Fruit fly (Drosophila melanogaster): ENCODE measurements around the gene TwdlB.

- no peak for TF ChIP-seq Myc (optimal IDR thresholded peaks at IDR 0.05)
- TF ChIP-seq insv (optimal IDR thresholded peaks at IDR 0.05), result no peak
- TF ChIP-seq psq (optimal IDR thresholded peaks at IDR 0.05), result no peak
- no peak for TF ChIP-seq ttk (optimal IDR thresholded peaks at IDR 0.05)
- no peak for TF ChIP-seq h (optimal IDR thresholded peaks at IDR 0.05)
These were observed 10.1 kb upstream of the TwdlB start, which contains the start of gene TwdlH for dm6 chr3R:26633432-26633831.
